Fruit fly (Drosophila melanogaster): ENCODE data around the gene zfh1.

dm6 chr3R:30747039-30747438 is 18.7 kb upstream of the zfh1 start:
- no peak for TF ChIP-seq CG1602 (GFP tag; optimal IDR thresholded peaks at IDR 0.05)
- TF ChIP-seq CG10209 (GFP tag; optimal IDR thresholded peaks at IDR 0.05) = no peak
- TF ChIP-seq CG8478 (optimal IDR thresholded peaks at IDR 0.05) = no peak
- no peak for TF ChIP-seq fru (optimal IDR thresholded peaks at IDR 0.05)
- no peak for TF ChIP-seq CG5180 (GFP tag; optimal IDR thresholded peaks at IDR 0.05)
- TF ChIP-seq Camta (GFP tag; optimal IDR thresholded peaks at IDR 0.05) = no peak
- TF ChIP-seq CG8388 (GFP tag; optimal IDR thresholded peaks at IDR 0.05) = no peak
- TF ChIP-seq D19B (GFP tag; optimal IDR thresholded peaks at IDR 0.05) = no peak
- no peak for TF ChIP-seq CG12071 (GFP tag; optimal IDR thresholded peaks at IDR 0.05)
- TF ChIP-seq ERR (GFP tag; optimal IDR thresholded peaks at IDR 0.05) = no peak
- TF ChIP-seq gcm2 (GFP tag; optimal IDR thresholded peaks at IDR 0.05) = no peak
- no peak for TF ChIP-seq Meics (GFP tag; optimal IDR thresholded peaks at IDR 0.05)
- no peak for TF ChIP-seq trem (tag; optimal IDR thresholded peaks at IDR 0.05)
